Fruit fly (Drosophila melanogaster): Measurements from ENCODE around the gene CG13460.

CG13460 gene

dm6 chr3L:15073680-15074079 lies 12.2 kb upstream of the CG13460 start:
- no peak for TF ChIP-seq CG7101 (tag; optimal IDR thresholded peaks at IDR 0.05)
- TF ChIP-seq cic (GFP tag; optimal IDR thresholded peaks at IDR 0.05), result no peak
- no peak for TF ChIP-seq ovo (GFP tag; optimal IDR thresholded peaks at IDR 0.05)
- no peak for TF ChIP-seq CG33017 (tag; optimal IDR thresholded peaks at IDR 0.05)
- no peak for TF ChIP-seq CG14711 (tag; optimal IDR thresholded peaks at IDR 0.05)
- TF ChIP-seq CG12768 (GFP tag; optimal IDR thresholded peaks at IDR 0.05), result no peak
- no peak for TF ChIP-seq cnc (optimal IDR thresholded peaks at IDR 0.05)
- no peak for TF ChIP-seq Mnt (GFP tag; optimal IDR thresholded peaks at IDR 0.05)
- no peak for TF ChIP-seq Hr96 (GFP tag; optimal IDR thresholded peaks at IDR 0.05)
- no peak for TF ChIP-seq kay (GFP tag; ENCODE audit: borderline replicate concordance)
- TF ChIP-seq Crg-1 (GFP tag; optimal IDR thresholded peaks at IDR 0.05), result no peak
- no peak for TF ChIP-seq tj (GFP tag; optimal IDR thresholded peaks at IDR 0.05)
- no peak for TF ChIP-seq CG7045 (GFP tag; optimal IDR thresholded peaks at IDR 0.05)
- no peak for TF ChIP-seq Clk (GFP tag; optimal IDR thresholded peaks at IDR 0.05)
- no peak for TF ChIP-seq toe (GFP tag; optimal IDR thresholded peaks at IDR 0.05)
- no peak for TF ChIP-seq CG1620 (GFP tag; optimal IDR thresholded peaks at IDR 0.05)
- TF ChIP-seq CG5204 (GFP tag; optimal IDR thresholded peaks at IDR 0.05), result no peak
- no peak for TF ChIP-seq bab1 (GFP tag; optimal IDR thresholded peaks at IDR 0.05)
- no peak for TF ChIP-seq CG11617 (GFP tag; optimal IDR thresholded peaks at IDR 0.05)
- TF ChIP-seq pad (GFP tag; optimal IDR thresholded peaks at IDR 0.05), result no peak

- no peak for TF ChIP-seq CG7101 (tag; optimal IDR thresholded peaks at IDR 0.05)
- no peak for TF ChIP-seq kay (GFP tag; ENCODE audit: borderline replicate concordance)
- TF ChIP-seq CG5204 (GFP tag; optimal IDR thresholded peaks at IDR 0.05), result no peak
- no peak for TF ChIP-seq Crg-1 (GFP tag; optimal IDR thresholded peaks at IDR 0.05)
- TF ChIP-seq cnc (optimal IDR thresholded peaks at IDR 0.05), result no peak
- TF ChIP-seq CG14711 (tag; optimal IDR thresholded peaks at IDR 0.05), result no peak
- no peak for TF ChIP-seq bab1 (GFP tag; optimal IDR thresholded peaks at IDR 0.05)
- TF ChIP-seq CG1620 (GFP tag; optimal IDR thresholded peaks at IDR 0.05), result no peak
- no peak for TF ChIP-seq ovo (GFP tag; optimal IDR thresholded peaks at IDR 0.05)
- TF ChIP-seq tj (GFP tag; optimal IDR thresholded peaks at IDR 0.05), result no peak
- no peak for TF ChIP-seq Hr96 (GFP tag; optimal IDR thresholded peaks at IDR 0.05)
- no peak for TF ChIP-seq CG7045 (GFP tag; optimal IDR thresholded peaks at IDR 0.05)
- TF ChIP-seq CG12768 (GFP tag; optimal IDR thresholded peaks at IDR 0.05), result no peak
These were observed 10.6 kb upstream of the CG13460 start for dm6 chr3L:15072149-15072548.

- TF ChIP-seq Clk (GFP tag; optimal IDR thresholded peaks at IDR 0.05) (no peak), tj (GFP tag; optimal IDR thresholded peaks at IDR 0.05) (no peak), Hr96 (GFP tag; optimal IDR thresholded peaks at IDR 0.05) (no peak), CG11617 (GFP tag; optimal IDR thresholded peaks at IDR 0.05) (no peak), CG12768 (GFP tag; optimal IDR thresholded peaks at IDR 0.05) (no peak), CG5204 (GFP tag; optimal IDR thresholded peaks at IDR 0.05) (no peak), cnc (optimal IDR thresholded peaks at IDR 0.05) (no peak), kay (GFP tag; ENCODE audit: borderline replicate concordance) (no peak), ovo (GFP tag; optimal IDR thresholded peaks at IDR 0.05) (no peak)
These were observed 3.4 kb upstream of the CG13460 start, which contains the start of gene Sytbeta for dm6 chr3L:15064877-15065276. TSS of gene Sytbeta (minus strand) at chr3L:15064977.

- TF ChIP-seq Hr96 (GFP tag; optimal IDR thresholded peaks at IDR 0.05) (no peak), CG11617 (GFP tag; optimal IDR thresholded peaks at IDR 0.05) (no peak), tj (GFP tag; optimal IDR thresholded peaks at IDR 0.05) (no peak), cic (GFP tag; optimal IDR thresholded peaks at IDR 0.05) (no peak), kay (GFP tag; ENCODE audit: borderline replicate concordance) (no peak), CG12768 (GFP tag; optimal IDR thresholded peaks at IDR 0.05) (no peak), CG5204 (GFP tag; optimal IDR thresholded peaks at IDR 0.05) (no peak), CG33017 (tag; optimal IDR thresholded peaks at IDR 0.05) (no peak), CG7045 (GFP tag; optimal IDR thresholded peaks at IDR 0.05) (no peak), pad (GFP tag; optimal IDR thresholded peaks at IDR 0.05) (no peak), CG14711 (tag; optimal IDR thresholded peaks at IDR 0.05) (no peak), toe (GFP tag; optimal IDR thresholded peaks at IDR 0.05) (no peak), Crg-1 (GFP tag; optimal IDR thresholded peaks at IDR 0.05) (no peak), Mnt (GFP tag; optimal IDR thresholded peaks at IDR 0.05) (no peak), cnc (optimal IDR thresholded peaks at IDR 0.05) (no peak), ovo (GFP tag; optimal IDR thresholded peaks at IDR 0.05) (no peak), Clk (GFP tag; optimal IDR thresholded peaks at IDR 0.05) (no peak)
These were observed 7.0 kb downstream of the CG13460 start, which contains the start of gene EAChm for dm6 chr3L:15054477-15054876. TSS of gene EAChm (plus strand) at chr3L:15054777.

- TF ChIP-seq tj (GFP tag; optimal IDR thresholded peaks at IDR 0.05) (no peak), CG1620 (GFP tag; optimal IDR thresholded peaks at IDR 0.05) (no peak), CG5204 (GFP tag; optimal IDR thresholded peaks at IDR 0.05) (no peak)
These were observed 7.5 kb downstream of the CG13460 start, which contains the start of gene CG18649 for dm6 chr3L:15054035-15054434. TSS of gene CG18649 (minus strand) at chr3L:15054135.

- no peak for TF ChIP-seq Clk (GFP tag; optimal IDR thresholded peaks at IDR 0.05)
- no peak for TF ChIP-seq pad (GFP tag; optimal IDR thresholded peaks at IDR 0.05)
- no peak for TF ChIP-seq kay (GFP tag; ENCODE audit: borderline replicate concordance)
- no peak for TF ChIP-seq cnc (optimal IDR thresholded peaks at IDR 0.05)
- TF ChIP-seq CG14711 (tag; optimal IDR thresholded peaks at IDR 0.05), result no peak
- no peak for TF ChIP-seq CG7045 (GFP tag; optimal IDR thresholded peaks at IDR 0.05)
- TF ChIP-seq CG11617 (GFP tag; optimal IDR thresholded peaks at IDR 0.05), result no peak
- TF ChIP-seq cic (GFP tag; optimal IDR thresholded peaks at IDR 0.05), result no peak
- no peak for TF ChIP-seq Crg-1 (GFP tag; optimal IDR thresholded peaks at IDR 0.05)
- TF ChIP-seq CG5204 (GFP tag; optimal IDR thresholded peaks at IDR 0.05), result no peak
These were observed 8.3 kb downstream of the CG13460 start, which contains the start of gene CG43680 for dm6 chr3L:15053251-15053650. TSS of gene CG43680 (minus strand) at chr3L:15053351.

- TF ChIP-seq Crg-1 (GFP tag; optimal IDR thresholded peaks at IDR 0.05) (no peak), pad (GFP tag; optimal IDR thresholded peaks at IDR 0.05) (no peak), CG12768 (GFP tag; optimal IDR thresholded peaks at IDR 0.05) (no peak), Mnt (GFP tag; optimal IDR thresholded peaks at IDR 0.05) (no peak)
These were observed 9.1 kb downstream of the CG13460 start, which contains the start of gene CG13461 for dm6 chr3L:15052390-15052789. TSS of gene CG13461 (minus strand) at chr3L:15052490.

Measured in whole organism, adult.